Fruit fly (Drosophila melanogaster) whole organism, adult: Measurements from ENCODE around the gene lab.
A peak's percentile ranks its signal among the peaks of the same experiment; 100 is the strongest.

Source experiments
- CG11617 ChIP-seq: fragments of 200-800 bp; sonication (Bioruptor generic); optimal IDR thresholded peaks from 2 replicates; lab custom pipeline; 2017; ENCODE audit warnings: mild to moderate bottlenecking, missing biosample characterization, missing genetic modification reagents, missing genetic modification characterization
- CG12768 ChIP-seq: fragments of 200-800 bp; sonication (Bioruptor generic); optimal IDR thresholded peaks from 2 replicates; lab custom pipeline; 2017; ENCODE audit warnings: missing biosample characterization, missing genetic modification characterization, mild to moderate bottlenecking, moderate library complexity, missing genetic modification reagents
- CG14711 ChIP-seq: fragments of 200-800 bp; sonication (Bioruptor generic); optimal IDR thresholded peaks from 2 replicates; lab custom pipeline; 2018; ENCODE audit warnings: missing biosample characterization, mild to moderate bottlenecking, missing genetic modification characterization, moderate library complexity
- CG1620 ChIP-seq: fragments of 200-800 bp; sonication (Bioruptor generic); optimal IDR thresholded peaks from 2 replicates; lab custom pipeline; 2016; ENCODE audit warnings: missing biosample characterization, missing genetic modification characterization
- CG33017 ChIP-seq: fragments of 200-800 bp; sonication (Bioruptor generic); optimal IDR thresholded peaks from 2 replicates; lab custom pipeline; 2018; ENCODE audit warnings: missing biosample characterization, mild to moderate bottlenecking, missing genetic modification characterization, moderate library complexity
- CG5204 ChIP-seq: fragments of 200-800 bp; sonication (Bioruptor generic); optimal IDR thresholded peaks from 2 replicates; lab custom pipeline; 2016; ENCODE audit warnings: missing biosample characterization, missing genetic modification characterization
- CG7045 ChIP-seq: fragments of 200-800 bp; sonication (Bioruptor generic); optimal IDR thresholded peaks from 2 replicates; lab custom pipeline; 2017; ENCODE audit warnings: missing biosample characterization, mild to moderate bottlenecking, missing genetic modification characterization
- CG7101 ChIP-seq: fragments of 200-800 bp; sonication (Bioruptor generic); optimal IDR thresholded peaks from 2 replicates; lab custom pipeline; 2018; ENCODE audit warnings: missing biosample characterization, mild to moderate bottlenecking, missing genetic modification characterization, moderate library complexity
- Clk ChIP-seq: fragments of 200-800 bp; sonication (Bioruptor generic); optimal IDR thresholded peaks from 2 replicates; lab custom pipeline; 2017; ENCODE audit warnings: missing biosample characterization, missing genetic modification characterization
- Crg-1 ChIP-seq: fragments of 200-800 bp; sonication (Bioruptor generic); optimal IDR thresholded peaks from 2 replicates; lab custom pipeline; 2016; ENCODE audit warnings: missing biosample characterization, missing genetic modification characterization
- Hr96 ChIP-seq: fragments of 200-800 bp; sonication (Bioruptor generic); optimal IDR thresholded peaks from 2 replicates; lab custom pipeline; 2016; ENCODE audit warnings: missing biosample characterization, missing genetic modification characterization
- Mnt ChIP-seq: fragments of 200-800 bp; sonication (Bioruptor generic); optimal IDR thresholded peaks from 2 replicates; lab custom pipeline; 2016; ENCODE audit warnings: missing biosample characterization, mild to moderate bottlenecking, missing genetic modification characterization
- bab1 ChIP-seq: fragments of 200-800 bp; sonication (Bioruptor generic); optimal IDR thresholded peaks from 3 replicates; lab custom pipeline; 2019; ENCODE audit warnings: missing biosample characterization, mild to moderate bottlenecking, missing genetic modification characterization, moderate library complexity
- cic ChIP-seq: fragments of 200-800 bp; sonication (Bioruptor generic); optimal IDR thresholded peaks from 2 replicates; lab custom pipeline; 2017; ENCODE audit warnings: missing biosample characterization, mild to moderate bottlenecking, missing genetic modification characterization, moderate library complexity
- cnc ChIP-seq, 2 experiments: fragments of >200 bp; optimal IDR thresholded peaks; 2 replicates each; lab custom pipeline; 2017
- kay ChIP-seq: fragments of 200-800 bp; sonication (Bioruptor generic); peaks from one replicate; lab custom pipeline; 2016; ENCODE audit warnings: missing biosample characterization, missing genetic modification characterization, borderline replicate concordance
- ovo ChIP-seq: fragments of 200-800 bp; sonication (Bioruptor generic); optimal IDR thresholded peaks from 2 replicates; lab custom pipeline; 2016; ENCODE audit warnings: missing biosample characterization, missing genetic modification characterization
- pad ChIP-seq: fragments of 200-800 bp; sonication (Bioruptor generic); optimal IDR thresholded peaks from 3 replicates; lab custom pipeline; 2017; ENCODE audit warnings: missing biosample characterization, missing genetic modification characterization, mild to moderate bottlenecking, moderate library complexity, missing genetic modification reagents
- tj ChIP-seq: fragments of 200-800 bp; sonication (Bioruptor generic); optimal IDR thresholded peaks from 3 replicates; lab custom pipeline; 2017; ENCODE audit warnings: missing biosample characterization, mild to moderate bottlenecking, missing genetic modification characterization, moderate library complexity
- toe ChIP-seq: fragments of 200-800 bp; sonication (Bioruptor generic); optimal IDR thresholded peaks from 2 replicates; lab custom pipeline; 2016; ENCODE audit warnings: missing biosample characterization, missing genetic modification characterization

Gene lab

DNA sequence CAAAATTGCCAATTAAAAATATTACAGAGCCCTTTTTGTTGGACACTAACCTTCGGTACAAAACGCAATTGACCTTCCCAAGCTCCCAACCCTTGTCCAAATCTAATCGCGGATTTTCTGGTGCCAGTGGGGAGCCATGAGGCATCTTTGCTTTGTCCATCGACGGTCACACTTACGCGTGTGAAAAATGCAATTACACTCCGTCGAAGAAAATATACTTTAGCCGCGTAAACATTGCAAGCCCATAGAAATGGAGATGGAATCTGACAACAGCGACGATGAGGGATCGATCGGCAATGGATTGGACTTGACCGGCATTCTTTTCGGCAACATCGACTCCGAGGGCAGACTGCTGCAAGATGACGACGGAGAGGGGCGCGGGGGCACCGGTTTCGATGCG is 31.6 kb downstream of the lab start, which contains the start of gene Taf1:
Gene Taf1, plus strand, starts transcription at position 150 of the 400 bp plus-strand sequence.
- TF ChIP-seq toe (GFP tag; lab: Kevin White, UChicago): peak; percentile 60
- TF ChIP-seq CG11617 (GFP tag; lab: Kevin White, UChicago): no peak
- no peak for TF ChIP-seq CG7101 (tag; lab: Kevin White, UChicago)
- peak; percentile 20 for TF ChIP-seq Hr96 (GFP tag; lab: Kevin White, UChicago)
- TF ChIP-seq kay (GFP tag; lab: Kevin White, UChicago): no peak
- TF ChIP-seq ovo (GFP tag; lab: Kevin White, UChicago): no peak
- peak; percentile 17 for TF ChIP-seq bab1
- TF ChIP-seq CG1620 (GFP tag; lab: Kevin White, UChicago): no peak
- TF ChIP-seq CG14711: no peak
- TF ChIP-seq Clk (GFP tag; lab: Kevin White, UChicago): no peak
- peak; percentile 39 for TF ChIP-seq CG12768 (GFP tag; lab: Kevin White, UChicago)
- no peak for TF ChIP-seq CG5204 (GFP tag; lab: Kevin White, UChicago)
- no peak for TF ChIP-seq tj (GFP tag; lab: Kevin White, UChicago)
- no peak for TF ChIP-seq pad (GFP tag; lab: Kevin White, UChicago)
- no peak for TF ChIP-seq Crg-1
- TF ChIP-seq cic (GFP tag; lab: Kevin White, UChicago): no peak
- no peak for TF ChIP-seq cnc (optimal IDR thresholded peaks at IDR 0.05; lab: Kevin White, UChicago)
- TF ChIP-seq CG33017 (tag; lab: Kevin White, UChicago): no peak
- TF ChIP-seq CG7045 (GFP tag; lab: Kevin White, UChicago): no peak
- TF ChIP-seq Mnt (GFP tag; lab: Kevin White, UChicago): peak; percentile 20

DNA sequence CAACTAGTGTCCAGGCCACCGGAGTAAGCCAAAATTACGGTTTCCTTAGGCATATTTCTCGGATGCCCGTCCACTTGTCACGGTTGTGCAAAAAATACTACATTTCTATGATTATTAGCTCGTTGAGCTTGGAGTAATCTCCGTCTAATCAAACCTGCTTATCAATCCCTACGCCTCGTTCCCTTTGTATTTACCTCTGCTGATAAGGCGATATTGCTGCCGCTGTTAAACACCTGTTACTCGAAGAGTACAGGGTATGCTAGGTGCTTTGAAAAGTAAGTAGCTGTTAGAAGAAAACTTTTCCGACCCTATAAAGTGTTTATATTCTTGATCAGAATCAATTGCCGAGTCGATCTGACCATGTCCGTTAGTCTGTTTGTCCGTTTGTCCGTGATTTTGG is 34.1 kb downstream of the lab start, which contains the start of gene Ass:
Gene Ass, minus strand, starts transcription at position 101 of the 400 bp plus-strand sequence.
- TF ChIP-seq pad (GFP tag; lab: Kevin White, UChicago) (no peak), CG7045 (GFP tag; lab: Kevin White, UChicago) (no peak), Mnt (GFP tag; lab: Kevin White, UChicago) (no peak), ovo (GFP tag; lab: Kevin White, UChicago) (no peak), Hr96 (GFP tag; lab: Kevin White, UChicago) (no peak), cic (GFP tag; lab: Kevin White, UChicago) (peak; percentile 34)

DNA sequence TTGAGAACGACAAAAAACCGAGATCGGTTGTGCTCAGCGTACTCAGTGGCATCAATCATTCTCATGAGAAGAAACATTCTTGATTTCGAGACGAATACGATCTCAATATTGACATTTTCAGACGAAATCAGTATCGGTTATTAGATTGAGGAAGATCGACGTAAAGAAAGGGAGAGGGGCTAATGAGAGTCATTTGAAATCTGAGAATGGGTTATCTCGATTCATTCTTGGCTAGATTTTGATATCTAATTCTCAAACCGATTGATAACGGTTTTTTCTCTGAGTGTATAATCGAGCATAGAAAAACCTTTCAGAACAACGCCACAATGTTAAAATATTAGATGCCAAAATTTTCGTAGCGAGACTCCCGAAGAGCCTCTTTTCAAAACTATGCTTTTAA is 37.5 kb downstream of the lab start, which contains the start of gene CG31286:
Gene CG31286, plus strand, starts transcription at position 301 of the 400 bp plus-strand sequence.
- TF ChIP-seq CG1620 (GFP tag; lab: Kevin White, UChicago): no peak
- TF ChIP-seq CG5204 (GFP tag; lab: Kevin White, UChicago): no peak
- no peak for TF ChIP-seq CG7045 (GFP tag; lab: Kevin White, UChicago)
- no peak for TF ChIP-seq CG11617 (GFP tag; lab: Kevin White, UChicago)
- no peak for TF ChIP-seq bab1
- no peak for TF ChIP-seq toe (GFP tag; lab: Kevin White, UChicago)
- TF ChIP-seq cic (GFP tag; lab: Kevin White, UChicago): no peak
- no peak for TF ChIP-seq CG33017 (tag; lab: Kevin White, UChicago)
- no peak for TF ChIP-seq Crg-1
- TF ChIP-seq Mnt (GFP tag; lab: Kevin White, UChicago): no peak
- TF ChIP-seq Hr96 (GFP tag; lab: Kevin White, UChicago): no peak
- TF ChIP-seq Clk (GFP tag; lab: Kevin White, UChicago): no peak
- no peak for TF ChIP-seq kay (GFP tag; lab: Kevin White, UChicago)

DNA sequence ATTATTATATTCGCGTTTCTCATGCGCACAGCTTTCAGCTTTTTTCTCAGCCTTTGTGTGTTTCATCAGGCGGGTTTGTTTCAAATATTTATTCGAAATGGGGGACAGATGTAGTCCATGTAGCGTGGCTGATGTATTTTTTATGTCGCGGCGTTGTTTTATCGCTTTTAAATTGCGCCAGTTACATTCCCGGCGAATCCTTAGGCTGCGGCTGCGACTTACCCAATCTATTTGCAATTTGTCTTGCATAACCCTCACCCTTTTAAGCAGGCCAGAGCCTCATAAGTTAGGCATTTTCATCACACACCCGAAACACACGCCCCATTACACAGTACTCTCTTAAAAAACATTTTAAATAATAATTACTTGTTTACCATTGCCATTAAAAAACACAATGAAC is 48.5 kb downstream of the lab start, which contains the start of gene sunz:
Gene sunz, plus strand, starts transcription at position 301 of the 400 bp plus-strand sequence.
- TF ChIP-seq Clk (GFP tag; lab: Kevin White, UChicago): no peak
- no peak for TF ChIP-seq cic (GFP tag; lab: Kevin White, UChicago)
- TF ChIP-seq CG11617 (GFP tag; lab: Kevin White, UChicago): no peak
- TF ChIP-seq pad (GFP tag; lab: Kevin White, UChicago): no peak
- TF ChIP-seq kay (GFP tag; lab: Kevin White, UChicago): no peak
- TF ChIP-seq ovo (GFP tag; lab: Kevin White, UChicago): no peak
- TF ChIP-seq CG5204 (GFP tag; lab: Kevin White, UChicago): no peak
- TF ChIP-seq bab1: no peak
- TF ChIP-seq CG14711: no peak

DNA sequence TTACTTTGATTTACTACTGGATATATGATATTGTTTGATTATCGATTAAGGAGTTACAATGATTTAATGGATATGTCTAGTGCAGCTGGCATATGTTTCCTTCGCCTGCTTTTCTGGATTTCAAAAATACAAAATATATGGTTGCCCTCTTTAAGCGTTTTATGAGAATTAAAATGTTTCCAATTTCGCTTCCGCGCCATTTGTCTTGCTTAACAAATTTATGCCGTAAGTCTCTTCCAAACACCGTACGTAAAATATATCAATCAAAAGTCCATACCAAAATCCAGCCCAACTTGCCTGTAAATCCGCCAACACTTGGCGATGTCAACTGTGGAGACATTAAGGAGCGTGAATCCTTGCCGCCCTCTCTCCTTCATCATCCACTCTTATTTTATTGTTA is 49.2 kb downstream of the lab start, which contains the start of gene CG15177:
Gene CG15177, minus strand, starts transcription at position 101 of the 400 bp plus-strand sequence.
- no peak for TF ChIP-seq ovo (GFP tag; lab: Kevin White, UChicago)

DNA sequence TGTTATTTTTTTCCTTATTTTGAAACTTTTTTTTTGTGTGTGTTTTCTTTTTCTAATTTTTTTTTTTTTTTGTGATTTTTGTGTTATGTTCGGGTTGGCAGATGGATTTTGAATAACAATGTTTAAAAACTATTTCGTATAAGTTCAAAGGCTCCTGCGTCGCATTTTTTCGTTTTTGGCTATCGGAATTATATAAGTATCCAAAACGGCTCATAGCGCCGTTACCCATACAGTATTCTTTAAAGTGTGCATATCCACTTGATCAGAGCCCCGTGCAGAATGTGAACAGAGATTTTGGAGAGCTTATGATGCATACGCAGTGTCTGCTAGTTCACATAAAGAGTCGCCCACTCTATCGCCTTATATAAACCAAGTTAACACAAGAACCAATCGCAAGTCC is 50.6 kb downstream of the lab start, which contains the start of gene sowi:
Gene sowi, minus strand, starts transcription at position 101 of the 400 bp plus-strand sequence.
- TF ChIP-seq CG14711 (no peak), CG33017 (tag; lab: Kevin White, UChicago) (no peak)
